Fruit fly (Drosophila melanogaster) whole organism, adult: ENCODE results near the gene CG16853.

ENCODE experiments used
- CG11617 ChIP-seq: fragments of 200-800 bp; sonication (Bioruptor generic); optimal IDR thresholded peaks from 2 replicates; lab custom pipeline; 2017; ENCODE audit warnings: mild to moderate bottlenecking, missing biosample characterization, missing genetic modification reagents, missing genetic modification characterization
- CG14711 ChIP-seq: fragments of 200-800 bp; sonication (Bioruptor generic); optimal IDR thresholded peaks from 2 replicates; lab custom pipeline; 2018; ENCODE audit warnings: missing biosample characterization, mild to moderate bottlenecking, missing genetic modification characterization, moderate library complexity
- CG1620 ChIP-seq: fragments of 200-800 bp; sonication (Bioruptor generic); optimal IDR thresholded peaks from 2 replicates; lab custom pipeline; 2016; ENCODE audit warnings: missing biosample characterization, missing genetic modification characterization
- CG33017 ChIP-seq: fragments of 200-800 bp; sonication (Bioruptor generic); optimal IDR thresholded peaks from 2 replicates; lab custom pipeline; 2018; ENCODE audit warnings: missing biosample characterization, mild to moderate bottlenecking, missing genetic modification characterization, moderate library complexity
- Clk ChIP-seq: fragments of 200-800 bp; sonication (Bioruptor generic); optimal IDR thresholded peaks from 2 replicates; lab custom pipeline; 2017; ENCODE audit warnings: missing biosample characterization, missing genetic modification characterization
- Crg-1 ChIP-seq: fragments of 200-800 bp; sonication (Bioruptor generic); optimal IDR thresholded peaks from 2 replicates; lab custom pipeline; 2016; ENCODE audit warnings: missing biosample characterization, missing genetic modification characterization
- cic ChIP-seq: fragments of 200-800 bp; sonication (Bioruptor generic); optimal IDR thresholded peaks from 2 replicates; lab custom pipeline; 2017; ENCODE audit warnings: missing biosample characterization, mild to moderate bottlenecking, missing genetic modification characterization, moderate library complexity
- cnc ChIP-seq, 2 experiments: fragments of >200 bp; optimal IDR thresholded peaks; 2 replicates each; lab custom pipeline; 2017
- kay ChIP-seq: fragments of 200-800 bp; sonication (Bioruptor generic); peaks from one replicate; lab custom pipeline; 2016; ENCODE audit warnings: missing biosample characterization, missing genetic modification characterization, borderline replicate concordance

- TF ChIP-seq cic (GFP tag; lab: Kevin White, UChicago) (no peak), cnc (optimal IDR thresholded peaks at IDR 0.05; lab: Kevin White, UChicago) (no peak), CG14711 (no peak), CG11617 (GFP tag; lab: Kevin White, UChicago) (no peak), Clk (GFP tag; lab: Kevin White, UChicago) (no peak), Crg-1 (GFP tag; lab: Kevin White, UChicago) (no peak), CG1620 (GFP tag; lab: Kevin White, UChicago) (no peak), kay (GFP tag; lab: Kevin White, UChicago) (no peak), CG33017 (no peak)
These were observed 32.4 kb upstream of the CG16853 start for dm6 chr2L:13509533-13510240.
